Fruit fly (Drosophila melanogaster) whole organism, embryonic: ENCODE measurements around the gene Gycbeta100B.
A peak's percentile ranks its signal among the peaks of the same experiment; 100 is the strongest.

Source experiments
- ATbp ChIP-seq: fragments of 200-800 bp; sonication (Bioruptor generic); optimal IDR thresholded peaks from 2 replicates; lab custom pipeline; 2017; ENCODE audit warnings: missing biosample characterization, mild to moderate bottlenecking, missing genetic modification characterization, missing genetic modification reagents
- Bteb2 ChIP-seq: fragments of 200-800 bp; sonication (Bioruptor generic); optimal IDR thresholded peaks from 2 replicates; lab custom pipeline; 2016; ENCODE audit warnings: missing biosample characterization, missing genetic modification characterization
- CG10543 ChIP-seq: fragments of 200-800 bp; sonication (Bioruptor generic); optimal IDR thresholded peaks from 3 replicates; lab custom pipeline; 2017; ENCODE audit warnings: missing biosample characterization, mild to moderate bottlenecking, missing genetic modification characterization, moderate library complexity
- CG10565 ChIP-seq: fragments of 200-800 bp; sonication (Bioruptor generic); optimal IDR thresholded peaks from 3 replicates; lab custom pipeline; 2016; ENCODE audit warnings: missing biosample characterization, mild to moderate bottlenecking, missing genetic modification characterization
- CG11398 ChIP-seq: fragments of 200-800 bp; sonication (Bioruptor generic); optimal IDR thresholded peaks from 2 replicates; lab custom pipeline; 2016; ENCODE audit warnings: missing biosample characterization, missing genetic modification characterization
- CG11456 ChIP-seq: fragments of 200-800 bp; sonication (Bioruptor generic); IDR thresholded peaks from 3 replicates; pipeline ENCODE4 v1.3.6; 2022; ENCODE audit warnings: missing biosample characterization, missing genetic modification characterization
- CG12104 ChIP-seq: fragments of 200-800 bp; sonication (Bioruptor generic); optimal IDR thresholded peaks from 3 replicates; lab custom pipeline; 2016; ENCODE audit warnings: missing biosample characterization, missing genetic modification characterization
- CG15479 ChIP-seq: fragments of 200-800 bp; sonication (Bioruptor generic); optimal IDR thresholded peaks from 3 replicates; lab custom pipeline; 2019; ENCODE audit warnings: missing biosample characterization, mild to moderate bottlenecking, missing genetic modification characterization, moderate library complexity
- CG18262 ChIP-seq: fragments of 200-800 bp; optimal IDR thresholded peaks from 3 replicates; lab custom pipeline; 2019; ENCODE audit warnings: missing biosample characterization, mild to moderate bottlenecking, missing genetic modification characterization, moderate library complexity
- CG34376 ChIP-seq: fragments of 200-800 bp; sonication (Bioruptor generic); optimal IDR thresholded peaks from 2 replicates; lab custom pipeline; 2018; ENCODE audit warnings: missing biosample characterization, mild to moderate bottlenecking, missing genetic modification characterization
- CG34422 ChIP-seq: fragments of 200-800 bp; sonication (Bioruptor generic); IDR thresholded peaks from 3 replicates; pipeline ENCODE4 v1.3.6; 2022; ENCODE audit warnings: missing biosample characterization, missing genetic modification characterization
- CG6254 ChIP-seq: fragments of 200-800 bp; sonication (Bioruptor generic); optimal IDR thresholded peaks from 3 replicates; lab custom pipeline; 2017; ENCODE audit warnings: mild to moderate bottlenecking, missing biosample characterization, missing genetic modification reagents, missing genetic modification characterization
- CG7271 ChIP-seq: fragments of 200-800 bp; sonication (Bioruptor generic); optimal IDR thresholded peaks from 2 replicates; lab custom pipeline; 2018; ENCODE audit warnings: missing biosample characterization, mild to moderate bottlenecking, missing genetic modification characterization, moderate library complexity
- CG7839 ChIP-seq: fragments of 200-800 bp; sonication (Bioruptor generic); optimal IDR thresholded peaks from 3 replicates; lab custom pipeline; 2018; ENCODE audit warnings: missing biosample characterization, mild to moderate bottlenecking, missing genetic modification characterization, moderate library complexity
- CG9932 ChIP-seq: fragments of 200-800 bp; sonication (Bioruptor generic); IDR thresholded peaks from 2 replicates; pipeline ENCODE4 v1.3.6; 2022; ENCODE audit warnings: missing biosample characterization, missing genetic modification characterization
- D19B ChIP-seq: fragments of 200-800 bp; sonication (Bioruptor generic); optimal IDR thresholded peaks from 2 replicates; lab custom pipeline; 2017; ENCODE audit warnings: missing biosample characterization, mild to moderate bottlenecking, missing genetic modification characterization
- Dll ChIP-seq: fragments of 200-800 bp; sonication (Bioruptor generic); IDR thresholded peaks from 4 replicates; pipeline ENCODE4 v1.3.6; 2022; ENCODE audit warnings: missing biosample characterization, missing genetic modification characterization; ENCODE audit not compliant: partially characterized antibody
- Drgx ChIP-seq: fragments of 200-800 bp; sonication (Bioruptor generic); IDR thresholded peaks from 2 replicates; pipeline ENCODE4 v1.3.6; 2022; ENCODE audit warnings: missing biosample characterization, missing genetic modification characterization
- Fer3 ChIP-seq: fragments of 200-800 bp; sonication (Bioruptor generic); optimal IDR thresholded peaks from 2 replicates; lab custom pipeline; 2018; ENCODE audit warnings: missing biosample characterization, mild to moderate bottlenecking, missing genetic modification characterization, moderate library complexity
- GATAe ChIP-seq: fragments of 200-800 bp; sonication (Bioruptor generic); conservative IDR thresholded peaks from 2 replicates; pipeline ENCODE4 v1.3.6; 2022; ENCODE audit warnings: missing biosample characterization, missing genetic modification characterization
- Hr78 ChIP-seq, 2 experiments: fragments of 200-800 bp in 1 of 2; fragments of >200 bp in 1 of 2; sonication (Bioruptor generic) in 1 of 2; optimal IDR thresholded peaks; 2 replicates each; lab custom pipeline; 2017 to 2019; ENCODE audit warnings: missing biosample characterization in 2 of 2, missing genetic modification characterization in 2 of 2, mild to moderate bottlenecking in 1 of 2, moderate library complexity in 1 of 2
- MBD-R2 ChIP-seq: fragments of 200-800 bp; sonication (Bioruptor generic); IDR thresholded peaks from 2 replicates; pipeline ENCODE4 v1.3.6; 2022; ENCODE audit warnings: missing biosample characterization, missing genetic modification characterization
- Max ChIP-seq: fragments of 200-800 bp; sonication (Bioruptor generic); optimal IDR thresholded peaks from 2 replicates; lab custom pipeline; 2016; ENCODE audit warnings: missing biosample characterization, mild to moderate bottlenecking, missing genetic modification characterization
- Med ChIP-seq: fragments of 200-800 bp; sonication (Bioruptor generic); peaks from one replicate; lab custom pipeline; 2016; ENCODE audit warnings: missing biosample characterization, missing genetic modification characterization, mild to moderate bottlenecking, inconsistent platforms, moderate library complexity
- Pdp1 ChIP-seq, 2 experiments: fragments of 200-800 bp; sonication (Bioruptor generic); optimal IDR thresholded peaks; 3 replicates each; lab custom pipeline; 2016; ENCODE audit warnings: missing biosample characterization in 2 of 2, missing genetic modification characterization in 2 of 2, mild to moderate bottlenecking in 1 of 2, moderate library complexity in 1 of 2
- Xrp1 ChIP-seq: fragments of 200-800 bp; sonication (Bioruptor generic); IDR thresholded peaks from 2 replicates; pipeline ENCODE4 v1.3.6; 2022; ENCODE audit warnings: missing biosample characterization, missing genetic modification characterization
- aop ChIP-seq: fragments of 200-800 bp; sonication (Bioruptor generic); IDR thresholded peaks from 2 replicates; pipeline ENCODE4 v1.3.6; 2022; ENCODE audit warnings: missing biosample characterization, missing genetic modification characterization
- bigmax ChIP-seq: fragments of 200-800 bp; sonication (Bioruptor generic); optimal IDR thresholded peaks from 2 replicates; lab custom pipeline; 2018; ENCODE audit warnings: missing biosample characterization, mild to moderate bottlenecking, missing genetic modification characterization
- br ChIP-seq: fragments of >200 bp; optimal IDR thresholded peaks from 2 replicates; lab custom pipeline; 2017
- cato ChIP-seq: fragments of 200-800 bp; sonication (Bioruptor generic); optimal IDR thresholded peaks from 2 replicates; lab custom pipeline; 2016; ENCODE audit warnings: missing biosample characterization, missing genetic modification characterization, borderline replicate concordance
- cg ChIP-seq: fragments of 200-800 bp; sonication (Bioruptor generic); optimal IDR thresholded peaks from 3 replicates; lab custom pipeline; 2019; ENCODE audit warnings: missing biosample characterization, mild to moderate bottlenecking, missing genetic modification characterization, moderate library complexity
- chif ChIP-seq, 2 experiments: fragments of 200-800 bp; sonication (Bioruptor generic); optimal IDR thresholded peaks; 3 replicates each; lab custom pipeline; 2016; ENCODE audit warnings: missing biosample characterization in 2 of 2, missing genetic modification characterization in 2 of 2
- chinmo ChIP-seq: fragments of 200-800 bp; sonication (Bioruptor generic); IDR thresholded peaks from 4 replicates; pipeline ENCODE4 v1.3.6; 2022; ENCODE audit warnings: missing biosample characterization, missing genetic modification characterization; ENCODE audit not compliant: partially characterized antibody
- crol ChIP-seq: fragments of 200-800 bp; sonication (Bioruptor generic); IDR thresholded peaks from 2 replicates; pipeline ENCODE4 v1.3.6; 2022; ENCODE audit warnings: missing biosample characterization, missing genetic modification characterization
- exex ChIP-seq: fragments of 200-800 bp; sonication (Bioruptor generic); optimal IDR thresholded peaks from 4 replicates; lab custom pipeline; 2018; ENCODE audit warnings: missing biosample characterization, mild to moderate bottlenecking, missing genetic modification characterization, moderate library complexity
- gcm2 ChIP-seq: fragments of 200-800 bp; sonication (Bioruptor generic); optimal IDR thresholded peaks from 2 replicates; lab custom pipeline; 2016; ENCODE audit warnings: missing biosample characterization, missing genetic modification characterization
- mirr ChIP-seq: fragments of 200-800 bp; sonication (Bioruptor generic); optimal IDR thresholded peaks from 3 replicates; lab custom pipeline; 2018; ENCODE audit warnings: missing biosample characterization, mild to moderate bottlenecking, missing genetic modification characterization
- otp ChIP-seq: fragments of 200-800 bp; sonication (Bioruptor generic); IDR thresholded peaks from 3 replicates; pipeline ENCODE4, ENCODE4 v1.3.6; 2022; ENCODE audit warnings: missing biosample characterization, missing genetic modification characterization
- psq ChIP-seq: fragments of 200-800 bp; sonication (Bioruptor generic); optimal IDR thresholded peaks from 2 replicates; lab custom pipeline; 2017; ENCODE audit warnings: missing biosample characterization, missing genetic modification characterization
- sens ChIP-seq: fragments of 200-800 bp; sonication (Bioruptor generic); peaks from one replicate; lab custom pipeline; 2016; ENCODE audit warnings: missing biosample characterization, missing genetic modification characterization
- slbo ChIP-seq: fragments of 200-800 bp; sonication (Bioruptor generic); IDR thresholded peaks from 2 replicates; pipeline ENCODE4 v1.3.6; 2022; ENCODE audit warnings: missing biosample characterization, missing genetic modification characterization
- sug ChIP-seq: fragments of 200-800 bp; optimal IDR thresholded peaks from 2 replicates; lab custom pipeline; 2019; ENCODE audit warnings: missing biosample characterization, mild to moderate bottlenecking, missing genetic modification characterization, moderate library complexity
- toy ChIP-seq: fragments of 200-800 bp; sonication (Bioruptor generic); IDR thresholded peaks from 2 replicates; pipeline ENCODE4 v1.3.6; 2022; ENCODE audit warnings: missing biosample characterization, missing genetic modification characterization
- twi ChIP-seq: fragments of 200-800 bp; optimal IDR thresholded peaks from 2 replicates; lab custom pipeline; 2019; ENCODE audit warnings: missing biosample characterization, mild to moderate bottlenecking, missing genetic modification characterization, moderate library complexity
- unc-4 ChIP-seq: fragments of 200-800 bp; sonication (Bioruptor generic); IDR thresholded peaks from 2 replicates; pipeline ENCODE4 v1.3.6; 2022; ENCODE audit warnings: missing biosample characterization, missing genetic modification characterization; ENCODE audit not compliant: partially characterized antibody

Gycbeta100B gene

dm6 chr3R:31223971-31224860 is 90.0 kb downstream of the Gycbeta100B start:
- TF ChIP-seq twi (tag; lab: Kevin White, UChicago) (peak; percentile 49), chinmo (GFP tag; lab: Robert Waterston, UW) (no peak), br (lab: Kevin White, UChicago) (no peak), CG9932 (GFP tag; lab: Robert Waterston, UW) (no peak), Pdp1 (GFP tag; optimal IDR thresholded peaks at IDR 0.05; lab: Kevin White, UChicago) (peak in 1 of 2 experiments; percentile 22), cato (GFP tag; lab: Kevin White, UChicago) (no peak), D19B (GFP tag; lab: Kevin White, UChicago) (peak; percentile 87), CG11398 (GFP tag; lab: Kevin White, UChicago) (no peak), CG34376 (GFP tag; lab: Kevin White, UChicago) (peak; percentile 41), exex (tag; lab: Kevin White, UChicago) (peak; percentile 80), psq (GFP tag; lab: Kevin White, UChicago) (no peak), CG7271 (tag; lab: Kevin White, UChicago) (no peak), Bteb2 (GFP tag; lab: Kevin White, UChicago) (no peak), chif (GFP tag; optimal IDR thresholded peaks at IDR 0.05; lab: Kevin White, UChicago) (no peak), CG15479 (GFP tag; lab: Kevin White, UChicago) (peak; percentile 64), Fer3 (tag; lab: Kevin White, UChicago) (no peak), mirr (GFP tag; lab: Kevin White, UChicago) (peak; percentile 19), Med (peak; percentile 62), aop (GFP tag; lab: Robert Waterston, UW) (no peak), Dll (GFP tag; lab: Robert Waterston, UW) (0 out of 4 replicates have a peak, but pooled peaks have one; percentile 1), sens (GFP tag; lab: Kevin White, UChicago) (peak; percentile 42), CG12104 (GFP tag; lab: Kevin White, UChicago) (no peak), GATAe (GFP tag; lab: Robert Waterston, UW) (no peak; the same call in 1 of the 2 replicates), sug (peak; percentile 48), crol (GFP tag; lab: Robert Waterston, UW) (peak; percentile 58)

- TF ChIP-seq CG6254 (peak; percentile 72), CG34422 (peak; percentile 39; the same call in 1 of the 3 replicates), CG7839 (tag; lab: Kevin White, UChicago) (no peak), ATbp (GFP tag; lab: Kevin White, UChicago) (peak; percentile 22), toy (GFP tag; lab: Robert Waterston, UW) (no peak), Max (GFP tag; lab: Kevin White, UChicago) (peak; percentile 15), CG11456 (0 out of 3 replicates have a peak, but pooled peaks have one; percentile 39), Pdp1 (GFP tag; optimal IDR thresholded peaks at IDR 0.05; lab: Kevin White, UChicago) (peak in 1 of 2 experiments; percentile 93), CG18262 (tag; lab: Kevin White, UChicago) (peak; percentile 26), otp (peak; percentile 58; the same call in 1 of the 3 replicates), slbo (peak; percentile 15; the same call in 1 of the 2 replicates), crol (GFP tag; lab: Robert Waterston, UW) (peak; percentile 74), CG10565 (no peak), Xrp1 (peak; percentile 5; the same call in 1 of the 2 replicates), Dll (GFP tag; lab: Robert Waterston, UW) (0 out of 4 replicates have a peak, but pooled peaks have one; percentile 13), Hr78 (GFP tag; optimal IDR thresholded peaks at IDR 0.05; lab: Kevin White, UChicago) (peak in 1 of 2 experiments; percentile 5), gcm2 (GFP tag; lab: Kevin White, UChicago) (no peak), Drgx (GFP tag; lab: Robert Waterston, UW) (peak; percentile 73), cg (GFP tag; lab: Kevin White, UChicago) (peak; percentile 11), MBD-R2 (no peak), mirr (GFP tag; lab: Kevin White, UChicago) (peak; percentile 24), bigmax (GFP tag; lab: Kevin White, UChicago) (peak; percentile 92), unc-4 (GFP tag; lab: Robert Waterston, UW) (no peak), CG10543 (GFP tag; lab: Kevin White, UChicago) (peak; percentile 14)
Measured at dm6 chr3R:31225043-31225681, 91.0 kb downstream of the Gycbeta100B start.
